Fruit fly (Drosophila melanogaster): ENCODE data around the gene ear.

ear gene

DNA sequence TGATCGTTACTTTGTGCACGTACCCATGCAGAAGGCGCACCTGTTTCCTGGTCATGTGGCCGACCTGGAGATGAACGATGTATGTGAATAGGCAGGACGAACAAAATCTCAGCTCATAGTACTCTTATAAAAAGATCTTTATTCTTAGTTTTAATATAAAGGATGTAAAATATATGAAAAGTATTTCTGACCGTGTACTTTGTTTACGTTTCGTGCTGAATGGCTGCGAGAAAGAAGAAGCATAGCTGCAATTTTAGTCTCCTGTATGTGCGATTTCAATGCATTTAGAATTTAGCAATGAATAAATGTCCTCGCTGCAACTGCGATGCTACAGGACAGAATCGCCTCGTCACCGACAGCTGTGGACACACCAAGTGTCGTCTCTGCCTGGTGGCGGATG is 27.3 kb downstream of the ear start, which contains the start of the genes CG42726 and CG42727 (continued):
- no peak for TF ChIP-seq Dad (GFP tag; optimal IDR thresholded peaks at IDR 0.05)
- TF ChIP-seq CG2678 (tag; optimal IDR thresholded peaks at IDR 0.05), result peak; percentile 43
- no peak for TF ChIP-seq CG2202 (tag; optimal IDR thresholded peaks at IDR 0.05)
- peak; percentile 58 for TF ChIP-seq sens (GFP tag)
- no peak for TF ChIP-seq CG2875 (GFP tag; optimal IDR thresholded peaks at IDR 0.05)
- no peak for TF ChIP-seq NK7.1 (GFP tag; optimal IDR thresholded peaks at IDR 0.05)
- TF ChIP-seq schlank (tag; optimal IDR thresholded peaks at IDR 0.05), result no peak
- TF ChIP-seq CG6854 (GFP tag; optimal IDR thresholded peaks at IDR 0.05), result no peak
- no peak for TF ChIP-seq CG8290 (GFP tag; optimal IDR thresholded peaks at IDR 0.05)
- no peak for TF ChIP-seq CG8290 (tag; optimal IDR thresholded peaks at IDR 0.05)
- no peak for TF ChIP-seq otp (GFP tag; IDR thresholded peaks at IDR 0.05)
- TF ChIP-seq ken (GFP tag; IDR thresholded peaks at IDR 0.05), result peak; percentile 43; the same call in 1 of the 3 replicates
- TF ChIP-seq CG4854 (GFP tag; optimal IDR thresholded peaks at IDR 0.05), result no peak
- TF ChIP-seq C15 (GFP tag; IDR thresholded peaks at IDR 0.05), result no peak
- no peak for TF ChIP-seq Hand (GFP tag; optimal IDR thresholded peaks at IDR 0.05)
- TF ChIP-seq trh (GFP tag; optimal IDR thresholded peaks at IDR 0.05), result no peak
- TF ChIP-seq CG15011 (GFP tag; optimal IDR thresholded peaks at IDR 0.05), result no peak
- 0 out of 3 replicates have a peak, but pooled peaks have one; percentile 39 for TF ChIP-seq CG34422 (GFP tag; IDR thresholded peaks at IDR 0.05)
- no peak for TF ChIP-seq shn (GFP tag; optimal IDR thresholded peaks at IDR 0.05)
- no peak for TF ChIP-seq CG15514 (GFP tag; optimal IDR thresholded peaks at IDR 0.05)
- TF ChIP-seq gfzf (GFP tag; optimal IDR thresholded peaks at IDR 0.05), result no peak
- no peak for TF ChIP-seq CG12769 (tag; optimal IDR thresholded peaks at IDR 0.05)
- no peak for TF ChIP-seq exex (tag; optimal IDR thresholded peaks at IDR 0.05)
- TF ChIP-seq Dip2 (GFP tag; IDR thresholded peaks at IDR 0.05), result no peak
- no peak for TF ChIP-seq maf-S (GFP tag; optimal IDR thresholded peaks at IDR 0.05)
- TF ChIP-seq Oli (tag; optimal IDR thresholded peaks at IDR 0.05), result peak; percentile 26
- no peak for TF ChIP-seq scrt (GFP tag; optimal IDR thresholded peaks at IDR 0.05)
- TF ChIP-seq CG8359 (GFP tag; optimal IDR thresholded peaks at IDR 0.05; ENCODE audit: borderline replicate concordance), result no peak
- TF ChIP-seq Opbp (GFP tag; IDR thresholded peaks at IDR 0.05; ENCODE audit: partially characterized antibody), result no peak
- TF ChIP-seq HmgZ (tag; optimal IDR thresholded peaks at IDR 0.05), result peak; percentile 23
- peak; percentile 31 for TF ChIP-seq Mad (GFP tag; optimal IDR thresholded peaks at IDR 0.05)
- no peak for TF ChIP-seq gcm2 (GFP tag; optimal IDR thresholded peaks at IDR 0.05)
- TF ChIP-seq H15 (GFP tag; IDR thresholded peaks at IDR 0.05), result no peak
- no peak for TF ChIP-seq CG10959 (GFP tag; IDR thresholded peaks at IDR 0.05)
- no peak for TF ChIP-seq pita (GFP tag; optimal IDR thresholded peaks at IDR 0.05)
- no peak for TF ChIP-seq hkb (optimal IDR thresholded peaks at IDR 0.05)
- 0 out of 2 replicates have a peak, but pooled peaks have one; percentile 40 for TF ChIP-seq hkb (GFP tag; IDR thresholded peaks at IDR 0.05)
- TF ChIP-seq nmo (GFP tag; optimal IDR thresholded peaks at IDR 0.05), result peak; percentile 36
- 0 out of 2 replicates have a peak, but pooled peaks have one; percentile 19 for TF ChIP-seq CG4730 (GFP tag; IDR thresholded peaks at IDR 0.05)
- no peak for TF ChIP-seq Neu2 (GFP tag; optimal IDR thresholded peaks at IDR 0.05; ENCODE audit: borderline replicate concordance)
- TF ChIP-seq ara (GFP tag; IDR thresholded peaks at IDR 0.05), result no peak
- no peak for TF ChIP-seq CG12236 (GFP tag; optimal IDR thresholded peaks at IDR 0.05)
- TF ChIP-seq sqz (GFP tag; optimal IDR thresholded peaks at IDR 0.05), result no peak
- TF ChIP-seq CG7928 (GFP tag; optimal IDR thresholded peaks at IDR 0.05), result no peak
- TF ChIP-seq kah (GFP tag; optimal IDR thresholded peaks at IDR 0.05), result no peak
- no peak for TF ChIP-seq CG10209 (GFP tag; optimal IDR thresholded peaks at IDR 0.05)
- no peak for TF ChIP-seq gsb-n (tag; optimal IDR thresholded peaks at IDR 0.05)
- no peak for TF ChIP-seq CG33557 (GFP tag; optimal IDR thresholded peaks at IDR 0.05)
- no peak for TF ChIP-seq Gsc (GFP tag; IDR thresholded peaks at IDR 0.05)
- TF ChIP-seq Sry-β (GFP tag; optimal IDR thresholded peaks at IDR 0.05), result no peak
- TF ChIP-seq CG7271 (tag; optimal IDR thresholded peaks at IDR 0.05), result no peak
- no peak for TF ChIP-seq Jarid2 (GFP tag; optimal IDR thresholded peaks at IDR 0.05)
